4 fruit fly cellular contexts compared by ENCODE assay signal in the genomic region with DNA sequence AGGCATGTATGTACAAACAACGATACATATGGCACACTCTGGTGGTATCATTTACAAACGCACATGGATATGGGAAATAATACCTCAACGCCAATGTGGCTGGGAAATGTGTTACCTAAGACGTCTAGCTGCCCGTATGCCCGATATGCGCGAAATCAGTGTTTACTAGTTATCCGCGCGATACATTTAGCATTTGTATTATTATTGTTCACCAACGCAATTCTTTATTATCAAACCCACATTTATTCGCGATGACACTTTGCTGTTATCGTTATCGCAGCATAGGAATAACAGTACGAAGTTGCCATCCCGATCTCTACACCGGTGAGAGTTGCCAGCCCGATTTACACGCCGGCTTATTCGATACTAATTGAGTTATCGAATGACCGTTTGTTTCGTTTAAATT.
TF ChIP-seq lines count a peak whose summit lies in the region.

A gene (minus strand): TSS at position 294 of the 406 bp plus-strand sequence.

- peak; percentile 45 to 46 for TF ChIP-seq CTCF in S2 (optimal IDR thresholded peaks at IDR 0.05; lab: Kevin White, UChicago)
- TF ChIP-seq CTCF in whole organism, embryonic (GFP tag; optimal IDR thresholded peaks at IDR 0.05; lab: Kevin White, UChicago) = no peak

TF ChIP-seq in whole organism, adult, 20 proteins besides CTCF, POLR2A, EP300 and RAD21:
- TF ChIP-seq ovo (GFP tag; optimal IDR thresholded peaks at IDR 0.05; lab: Kevin White, UChicago) (peak; percentile 27), kay (GFP tag; lab: Kevin White, UChicago; ENCODE audit: borderline replicate concordance) (no peak), CG7045 (GFP tag; optimal IDR thresholded peaks at IDR 0.05; lab: Kevin White, UChicago) (no peak), Mnt (GFP tag; optimal IDR thresholded peaks at IDR 0.05; lab: Kevin White, UChicago) (peak; percentile 94), CG14711 (tag; optimal IDR thresholded peaks at IDR 0.05; lab: Kevin White, UChicago) (peak; percentile 32), CG12768 (GFP tag; optimal IDR thresholded peaks at IDR 0.05; lab: Kevin White, UChicago) (no peak), Crg-1 (GFP tag; optimal IDR thresholded peaks at IDR 0.05; lab: Kevin White, UChicago) (no peak), CG7101 (tag; optimal IDR thresholded peaks at IDR 0.05; lab: Kevin White, UChicago) (no peak), Hr96 (GFP tag; optimal IDR thresholded peaks at IDR 0.05; lab: Kevin White, UChicago) (no peak), bab1 (GFP tag; optimal IDR thresholded peaks at IDR 0.05; lab: Kevin White, UChicago) (peak; percentile 44), tj (GFP tag; optimal IDR thresholded peaks at IDR 0.05; lab: Kevin White, UChicago) (peak; percentile 14), cic (GFP tag; optimal IDR thresholded peaks at IDR 0.05; lab: Kevin White, UChicago) (peak; percentile 66), CG1620 (GFP tag; optimal IDR thresholded peaks at IDR 0.05; lab: Kevin White, UChicago) (peak; percentile 22)

TF ChIP-seq in whole organism, embryonic, 481 proteins besides CTCF, POLR2A, EP300 and RAD21 (continues in another document):
- TF ChIP-seq Lhr (GFP tag; optimal IDR thresholded peaks at IDR 0.05; lab: Kevin White, UChicago) (peak; percentile 64), CG32772 (GFP tag; IDR thresholded peaks at IDR 0.05; lab: Robert Waterston, UW) (no peak), Optix (GFP tag; IDR thresholded peaks at IDR 0.05; lab: Robert Waterston, UW) (no peak), CG18764 (GFP tag; optimal IDR thresholded peaks at IDR 0.05; lab: Kevin White, UChicago) (no peak), zf30C (GFP tag; optimal IDR thresholded peaks at IDR 0.05; lab: Kevin White, UChicago) (no peak), Ssrp (tag; optimal IDR thresholded peaks at IDR 0.05; lab: Kevin White, UChicago) (no peak), Sox100B (GFP tag; optimal IDR thresholded peaks at IDR 0.05; lab: Kevin White, UChicago) (no peak), bab2 (GFP tag; optimal IDR thresholded peaks at IDR 0.05; lab: Kevin White, UChicago) (no peak), CG1024 (GFP tag; IDR thresholded peaks at IDR 0.05; lab: Robert Waterston, UW) (no peak), nmo (GFP tag; optimal IDR thresholded peaks at IDR 0.05; lab: Kevin White, UChicago) (peak; percentile 63), HLH54F (GFP tag; optimal IDR thresholded peaks at IDR 0.05; lab: Kevin White, UChicago) (no peak), Ravus (GFP tag; IDR thresholded peaks at IDR 0.05; lab: Robert Waterston, UW) (no peak), CG14014 (GFP tag; IDR thresholded peaks at IDR 0.05; lab: Robert Waterston, UW) (no peak), CG10979 (tag; optimal IDR thresholded peaks at IDR 0.05; lab: Kevin White, UChicago) (no peak), sens (GFP tag; lab: Kevin White, UChicago) (no peak), HmgZ (tag; optimal IDR thresholded peaks at IDR 0.05; lab: Kevin White, UChicago) (peak; percentile 51), HLHmδ (GFP tag; optimal IDR thresholded peaks at IDR 0.05; lab: Kevin White, UChicago) (no peak), Taf1 (GFP tag; IDR thresholded peaks at IDR 0.05; lab: Robert Waterston, UW) (no peak), Dip3 (GFP tag; optimal IDR thresholded peaks at IDR 0.05; lab: Kevin White, UChicago) (no peak), CG5953 (GFP tag; IDR thresholded peaks at IDR 0.05; lab: Robert Waterston, UW) (no peak), BtbVII (GFP tag; optimal IDR thresholded peaks at IDR 0.05; lab: Kevin White, UChicago) (no peak), fd96Cb (tag; optimal IDR thresholded peaks at IDR 0.05; lab: Kevin White, UChicago) (no peak), Ets97D (GFP tag; optimal IDR thresholded peaks at IDR 0.05; lab: Kevin White, UChicago) (peak; percentile 83), Mad (GFP tag; optimal IDR thresholded peaks at IDR 0.05; lab: Kevin White, UChicago) (no peak), CG17359 (tag; optimal IDR thresholded peaks at IDR 0.05; lab: Kevin White, UChicago) (no peak), CG42726 (GFP tag; IDR thresholded peaks at IDR 0.05; lab: Robert Waterston, UW; ENCODE audit: partially characterized antibody) (peak; percentile 35; the same call in 1 of the 2 replicates), CG13424 (tag; optimal IDR thresholded peaks at IDR 0.05; lab: Kevin White, UChicago) (no peak), Nf-YA (GFP tag; IDR thresholded peaks at IDR 0.05; lab: Robert Waterston, UW) (no peak), GATAe (GFP tag; conservative IDR thresholded peaks at IDR 0.05; lab: Robert Waterston, UW) (no peak), CG17829 (tag; optimal IDR thresholded peaks at IDR 0.05; lab: Kevin White, UChicago) (peak; percentile 53), otp (GFP tag; IDR thresholded peaks at IDR 0.05; lab: Robert Waterston, UW) (no peak), kay (GFP tag; optimal IDR thresholded peaks at IDR 0.05; lab: Kevin White, UChicago) (no peak), CG12769 (tag; optimal IDR thresholded peaks at IDR 0.05; lab: Kevin White, UChicago) (no peak), Dll (GFP tag; IDR thresholded peaks at IDR 0.05; lab: Robert Waterston, UW; ENCODE audit: partially characterized antibody) (peak; percentile 58; the same call in 2 of the 4 replicates), CG8281 (tag; optimal IDR thresholded peaks at IDR 0.05; lab: Kevin White, UChicago) (no peak), danr (GFP tag; IDR thresholded peaks at IDR 0.05; lab: Robert Waterston, UW) (no peak), CG7372 (GFP tag; IDR thresholded peaks at IDR 0.05; lab: Robert Waterston, UW) (no peak), CG14860 (GFP tag; IDR thresholded peaks at IDR 0.05; lab: Robert Waterston, UW; ENCODE audit: partially characterized antibody) (peak; percentile 68)

TF ChIP-seq in whole organism, wandering third instar larva, 38 proteins besides CTCF, POLR2A, EP300 and RAD21:
- no peak for TF ChIP-seq brk (GFP tag; optimal IDR thresholded peaks at IDR 0.05; lab: Kevin White, UChicago)
- no peak for TF ChIP-seq HLH106 (tag; optimal IDR thresholded peaks at IDR 0.05; lab: Kevin White, UChicago)
- TF ChIP-seq Hr83 (GFP tag; optimal IDR thresholded peaks at IDR 0.05; lab: Kevin White, UChicago; ENCODE audit: poor library complexity, severe bottlenecking) = peak; percentile 4
- TF ChIP-seq Myc (optimal IDR thresholded peaks at IDR 0.05; lab: Kevin White, UChicago) = peak; percentile 38
- no peak for TF ChIP-seq dsf (GFP tag; optimal IDR thresholded peaks at IDR 0.05; lab: Kevin White, UChicago; ENCODE audit: borderline replicate concordance)
- no peak for TF ChIP-seq Rel (GFP tag; optimal IDR thresholded peaks at IDR 0.05; lab: Kevin White, UChicago)
- TF ChIP-seq Rel (tag; optimal IDR thresholded peaks at IDR 0.05; lab: Kevin White, UChicago) = peak; percentile 18
- TF ChIP-seq Jra (GFP tag; optimal IDR thresholded peaks at IDR 0.05; lab: Kevin White, UChicago) = peak; percentile 22
